Worm (Caenorhabditis elegans): ENCODE data around the gene C50F4.16.

Gene C50F4.16

ce11 chrV:9541506-9541905 is at the start of gene C50F4.16:
Gene C50F4.16 (minus strand): TSS chrV:9541606.
- TF ChIP-seq nhr-77 (tag; optimal IDR thresholded peaks at IDR 0.05) (no peak), nhr-23 (tag; optimal IDR thresholded peaks at IDR 0.05) (no peak), nhr-10 (tag; optimal IDR thresholded peaks at IDR 0.05) (no peak), nhr-21 (tag; optimal IDR thresholded peaks at IDR 0.05) (no peak), lsy-2 (tag; optimal IDR thresholded peaks at IDR 0.05) (no peak), ztf-4 (tag; optimal IDR thresholded peaks at IDR 0.05) (no peak)

ce11 chrV:9590317-9590716 is 48.9 kb upstream of the C50F4.16 start, which contains the start of gene K09G1.2:
Gene K09G1.2 (plus strand): TSS chrV:9590617.
- TF ChIP-seq nhr-129 (tag; optimal IDR thresholded peaks at IDR 0.05): no peak
- no peak for TF ChIP-seq elt-3 (tag; optimal IDR thresholded peaks at IDR 0.05)
- no peak for TF ChIP-seq snpc-4 (tag; optimal IDR thresholded peaks at IDR 0.05)

ce11 chrV:9588574-9588973 is 47.2 kb upstream of the C50F4.16 start:
- TF ChIP-seq sma-9 (GFP tag; optimal IDR thresholded peaks at IDR 0.05) (peak; percentile 49), sma-9 (tag; optimal IDR thresholded peaks at IDR 0.05) (no peak), gmeb-1 (tag; optimal IDR thresholded peaks at IDR 0.05) (no peak), nhr-21 (tag; optimal IDR thresholded peaks at IDR 0.05) (peak; percentile 20), sma-3 (GFP tag; optimal IDR thresholded peaks at IDR 0.05) (peak; percentile 24), fos-1 (tag; optimal IDR thresholded peaks at IDR 0.05) (peak; percentile 18)

ce11 chrV:9587619-9588018 is 46.2 kb upstream of the C50F4.16 start:
- TF ChIP-seq nhr-25 (tag; optimal IDR thresholded peaks at IDR 0.05) (peak; percentile 14), unc-55 (GFP tag; optimal IDR thresholded peaks at IDR 0.05) (no peak), nhr-237 (tag; optimal IDR thresholded peaks at IDR 0.05) (no peak)

ce11 chrV:9584263-9584662 is 42.9 kb upstream of the C50F4.16 start:
- TF ChIP-seq alr-1 (tag; optimal IDR thresholded peaks at IDR 0.05) (no peak), crh-2 (tag; optimal IDR thresholded peaks at IDR 0.05) (peak; percentile 67)

ce11 chrV:9583323-9583644 is 41.9 kb upstream of the C50F4.16 start, which contains the start of gene K09G1.1:
Gene K09G1.1 (plus strand): TSS chrV:9583545.
- TF ChIP-seq nhr-25 (tag; optimal IDR thresholded peaks at IDR 0.05): no peak
- no peak for TF ChIP-seq sem-4 (tag; optimal IDR thresholded peaks at IDR 0.05)
- TF ChIP-seq gmeb-1 (tag; optimal IDR thresholded peaks at IDR 0.05): no peak
- no peak for TF ChIP-seq ztf-11 (tag; optimal IDR thresholded peaks at IDR 0.05)

ce11 chrV:9582594-9583322 is 41.4 kb upstream of the C50F4.16 start, which contains the start of gene rtfo-1:
Gene rtfo-1 (minus strand): TSS chrV:9582644.
- TF ChIP-seq unc-55 (GFP tag; optimal IDR thresholded peaks at IDR 0.05) (no peak), zag-1 (tag; optimal IDR thresholded peaks at IDR 0.05) (no peak), nhr-237 (tag; optimal IDR thresholded peaks at IDR 0.05) (no peak), egl-27 (tag; optimal IDR thresholded peaks at IDR 0.05) (no peak), elt-1 (tag; optimal IDR thresholded peaks at IDR 0.05) (no peak), gmeb-1 (tag; optimal IDR thresholded peaks at IDR 0.05) (peak; percentile 60), lsy-2 (tag; optimal IDR thresholded peaks at IDR 0.05) (no peak), mdl-1 (tag; optimal IDR thresholded peaks at IDR 0.05) (no peak), nhr-21 (tag; optimal IDR thresholded peaks at IDR 0.05) (no peak), dmd-4 (tag; optimal IDR thresholded peaks at IDR 0.05) (no peak), ceh-16 (tag; optimal IDR thresholded peaks at IDR 0.05) (no peak), nhr-10 (tag; optimal IDR thresholded peaks at IDR 0.05) (no peak), skn-1 (tag; optimal IDR thresholded peaks at IDR 0.05) (no peak), C34F6.9 (tag; optimal IDR thresholded peaks at IDR 0.05) (peak; percentile 45), mbf-1 (tag; optimal IDR thresholded peaks at IDR 0.05) (no peak), F13H6.1 (tag; optimal IDR thresholded peaks at IDR 0.05) (peak; percentile 53), ztf-1 (GFP tag; conservative IDR thresholded peaks at IDR 0.05) (no peak), lin-39 (tag; optimal IDR thresholded peaks at IDR 0.05) (no peak), nhr-11 (tag; optimal IDR thresholded peaks at IDR 0.05) (no peak), unc-39 (tag; optimal IDR thresholded peaks at IDR 0.05) (no peak), sem-4 (tag; optimal IDR thresholded peaks at IDR 0.05) (no peak), unc-62 (GFP tag; optimal IDR thresholded peaks at IDR 0.05) (no peak), mab-5 (tag; optimal IDR thresholded peaks at IDR 0.05) (peak; percentile 16), R02D3.7 (tag; optimal IDR thresholded peaks at IDR 0.05) (no peak), nhr-23 (tag; optimal IDR thresholded peaks at IDR 0.05) (no peak), nhr-129 (tag; optimal IDR thresholded peaks at IDR 0.05) (peak; percentile 50), sma-3 (GFP tag; optimal IDR thresholded peaks at IDR 0.05) (peak; percentile 41), aly-2 (tag; optimal IDR thresholded peaks at IDR 0.05) (no peak), nhr-25 (tag; optimal IDR thresholded peaks at IDR 0.05) (no peak), peb-1 (tag; optimal IDR thresholded peaks at IDR 0.05) (no peak), fos-1 (tag; optimal IDR thresholded peaks at IDR 0.05) (peak; percentile 9), ceh-82 (tag; optimal IDR thresholded peaks at IDR 0.05) (no peak)
